Worm (Caenorhabditis elegans) whole organism, midembryonic: ENCODE results near the gene sgn-1.

Experiments used
- T22C8.4 ChIP-seq: fragments of 200-800 bp; sonication (Bioruptor generic); IDR thresholded peaks from 2 replicates; pipeline ENCODE4 v1.3.6; 2022; ENCODE audit warnings: missing genetic modification characterization, missing compliant biosample characterization
- klf-2 ChIP-seq: fragments of 200-800 bp; sonication (Bioruptor generic); conservative IDR thresholded peaks from 2 replicates; pipeline ENCODE4 v1.3.6; 2022; ENCODE audit warnings: missing genetic modification reagents, missing genetic modification characterization, missing compliant biosample characterization
- ref-1 ChIP-seq: fragments of 200-800 bp; sonication (Bioruptor generic); conservative IDR thresholded peaks from 2 replicates; pipeline ENCODE4 v1.3.6; 2022; ENCODE audit warnings: missing genetic modification reagents, missing genetic modification characterization, missing compliant biosample characterization

ce11 chrII:8751042-8751441 lies 32.4 kb downstream of the sgn-1 start:
- TF ChIP-seq T22C8.4 (GFP tag; lab: Robert Waterston, UW) (no peak), ref-1 (GFP tag; lab: Robert Waterston, UW) (no peak), klf-2 (GFP tag; lab: Robert Waterston, UW) (no peak)
